Worm (Caenorhabditis elegans) whole organism, mixed stage, embryonic: Measurements from ENCODE around the gene K10C9.4.

Source experiments
- M03D4.4 ChIP-seq: sonication (generic microtip); optimal IDR thresholded peaks from 2 replicates; lab custom pipeline; 2017; ENCODE audit warnings: mild to moderate bottlenecking, missing genetic modification characterization, missing compliant biosample characterization
- bed-3 ChIP-seq: fragments of 200-800 bp; sonication (Bioruptor generic); optimal IDR thresholded peaks from 3 replicates; lab custom pipeline; 2018; ENCODE audit warnings: mild to moderate bottlenecking, missing genetic modification characterization, moderate library complexity, missing compliant biosample characterization
- blmp-1 ChIP-seq: fragments of 150-350 bp; optimal IDR thresholded peaks from 2 replicates; lab custom pipeline; 2014; ENCODE audit warnings: missing biosample characterization, missing genetic modification characterization
- ceh-39 ChIP-seq: fragments of 150-350 bp; optimal IDR thresholded peaks from 2 replicates; lab custom pipeline; 2014; ENCODE audit warnings: missing biosample characterization, missing genetic modification characterization
- ceh-83 ChIP-seq: fragments of 200-800 bp; sonication (Bioruptor generic); optimal IDR thresholded peaks from 2 replicates; lab custom pipeline; 2018; ENCODE audit warnings: mild to moderate bottlenecking, missing genetic modification characterization, missing compliant biosample characterization
- ces-1 ChIP-seq: fragments of 150-350 bp; optimal IDR thresholded peaks from 2 replicates; lab custom pipeline; 2014; ENCODE audit warnings: missing biosample characterization, missing genetic modification reagents, missing genetic modification characterization
- cnd-1 ChIP-seq: fragments of 200-800 bp; sonication (Bioruptor generic); optimal IDR thresholded peaks from 2 replicates; lab custom pipeline; 2018; ENCODE audit warnings: mild to moderate bottlenecking, missing genetic modification characterization, missing compliant biosample characterization
- elt-3 ChIP-seq: fragments of 150-350 bp; optimal IDR thresholded peaks from 2 replicates; lab custom pipeline; 2014; ENCODE audit warnings: missing biosample characterization, missing genetic modification characterization
- flh-1 ChIP-seq: fragments of 200-800 bp; sonication (Bioruptor generic); optimal IDR thresholded peaks from 2 replicates; lab custom pipeline; 2018; ENCODE audit warnings: mild to moderate bottlenecking, missing genetic modification characterization, moderate library complexity, missing compliant biosample characterization
- hlh-1 ChIP-seq: fragments of 150-350 bp; optimal IDR thresholded peaks from 2 replicates; lab custom pipeline; 2014; ENCODE audit warnings: missing biosample characterization, missing genetic modification reagents, missing genetic modification characterization
- lin-13 ChIP-seq: fragments of 150-350 bp; optimal IDR thresholded peaks from 2 replicates; lab custom pipeline; 2014; ENCODE audit warnings: missing biosample characterization, missing genetic modification characterization
- lin-32 ChIP-seq: fragments of 200-800 bp; sonication (Bioruptor generic); optimal IDR thresholded peaks from 2 replicates; lab custom pipeline; 2018; ENCODE audit warnings: mild to moderate bottlenecking, missing genetic modification characterization, missing compliant biosample characterization
- lsy-2 ChIP-seq: fragments of 150-350 bp; optimal IDR thresholded peaks from 2 replicates; lab custom pipeline; 2014; ENCODE audit warnings: missing biosample characterization, missing genetic modification characterization
- mab-5 ChIP-seq: fragments of 150-350 bp; optimal IDR thresholded peaks from 2 replicates; lab custom pipeline; 2014; ENCODE audit warnings: missing biosample characterization, missing genetic modification characterization
- mep-1 ChIP-seq: fragments of 150-350 bp; optimal IDR thresholded peaks from 2 replicates; lab custom pipeline; 2017; ENCODE audit warnings: missing biosample characterization, missing genetic modification reagents, missing genetic modification characterization, inconsistent platforms
- mls-2 ChIP-seq: sonication (generic microtip); optimal IDR thresholded peaks from 2 replicates; lab custom pipeline; 2016; ENCODE audit warnings: mild to moderate bottlenecking, missing genetic modification characterization, moderate library complexity, missing compliant biosample characterization
- nhr-12 ChIP-seq: fragments of 150-350 bp; optimal IDR thresholded peaks from 2 replicates; lab custom pipeline; 2014; ENCODE audit warnings: missing biosample characterization, missing genetic modification characterization
- nhr-2 ChIP-seq: fragments of 150-350 bp; optimal IDR thresholded peaks from 2 replicates; lab custom pipeline; 2014; ENCODE audit warnings: missing biosample characterization, missing genetic modification characterization
- nhr-237 ChIP-seq: fragments of 150-350 bp; optimal IDR thresholded peaks from 2 replicates; lab custom pipeline; 2014; ENCODE audit warnings: missing biosample characterization, missing genetic modification characterization
- nhr-28 ChIP-seq: fragments of 150-350 bp; optimal IDR thresholded peaks from 2 replicates; lab custom pipeline; 2014; ENCODE audit warnings: missing biosample characterization, missing genetic modification characterization
- nhr-76 ChIP-seq: sonication (generic microtip); optimal IDR thresholded peaks from 2 replicates; lab custom pipeline; 2017; ENCODE audit warnings: missing biosample characterization, missing genetic modification characterization
- sem-2 ChIP-seq: fragments of 200-800 bp; sonication (Bioruptor generic); optimal IDR thresholded peaks from 2 replicates; lab custom pipeline; 2018; ENCODE audit warnings: mild to moderate bottlenecking, missing genetic modification characterization, missing compliant biosample characterization
- sptf-1 ChIP-seq: sonication (generic microtip); optimal IDR thresholded peaks from 2 replicates; lab custom pipeline; 2017; ENCODE audit warnings: mild to moderate bottlenecking, missing genetic modification characterization, moderate library complexity, missing compliant biosample characterization
- tbx-8 ChIP-seq: fragments of 200-800 bp; sonication (Bioruptor generic); optimal IDR thresholded peaks from 2 replicates; lab custom pipeline; 2018; ENCODE audit warnings: mild to moderate bottlenecking, missing genetic modification characterization, moderate library complexity, missing compliant biosample characterization
- unc-120 ChIP-seq: sonication (generic microtip); optimal IDR thresholded peaks from 2 replicates; lab custom pipeline; 2017; ENCODE audit warnings: missing genetic modification characterization, missing compliant biosample characterization; ENCODE audit not compliant: poor library complexity, severe bottlenecking
- unc-39 ChIP-seq: fragments of 150-350 bp; optimal IDR thresholded peaks from 2 replicates; lab custom pipeline; 2014; ENCODE audit warnings: missing biosample characterization, missing genetic modification characterization
- unc-62 ChIP-seq: fragments of 150-350 bp; optimal IDR thresholded peaks from 2 replicates; lab custom pipeline; 2014; ENCODE audit warnings: missing biosample characterization, missing genetic modification reagents, missing genetic modification characterization
- zip-8 ChIP-seq: fragments of 150-350 bp; optimal IDR thresholded peaks from 2 replicates; lab custom pipeline; 2014; ENCODE audit warnings: missing biosample characterization, missing genetic modification characterization
- ztf-11 ChIP-seq: fragments of 150-350 bp; optimal IDR thresholded peaks from 2 replicates; lab custom pipeline; 2014; ENCODE audit warnings: missing biosample characterization, missing genetic modification characterization

K10C9.4 gene

DNA sequence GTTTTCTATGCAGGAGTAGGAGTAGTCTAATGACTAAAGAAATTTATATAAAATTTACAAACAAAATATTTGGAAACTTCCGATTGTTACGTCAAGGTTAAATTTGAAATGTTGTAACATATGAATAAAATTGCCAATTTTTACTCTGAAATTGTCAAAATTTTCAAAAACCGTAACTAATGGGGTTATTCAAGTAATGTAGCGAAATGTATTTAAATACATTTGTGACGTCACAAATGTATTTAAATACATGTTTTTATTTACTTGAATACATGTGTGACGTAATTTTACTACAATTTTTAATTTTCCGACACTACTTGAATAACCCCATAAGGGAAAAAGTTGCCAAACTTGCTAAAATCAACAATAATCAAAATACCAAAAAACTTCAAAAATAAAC lies 571 bp upstream of the K10C9.4 start:
- TF ChIP-seq elt-3, result no peak
- TF ChIP-seq zip-8 (tag; lab: Kevin White, UChicago), result peak; percentile 91

DNA sequence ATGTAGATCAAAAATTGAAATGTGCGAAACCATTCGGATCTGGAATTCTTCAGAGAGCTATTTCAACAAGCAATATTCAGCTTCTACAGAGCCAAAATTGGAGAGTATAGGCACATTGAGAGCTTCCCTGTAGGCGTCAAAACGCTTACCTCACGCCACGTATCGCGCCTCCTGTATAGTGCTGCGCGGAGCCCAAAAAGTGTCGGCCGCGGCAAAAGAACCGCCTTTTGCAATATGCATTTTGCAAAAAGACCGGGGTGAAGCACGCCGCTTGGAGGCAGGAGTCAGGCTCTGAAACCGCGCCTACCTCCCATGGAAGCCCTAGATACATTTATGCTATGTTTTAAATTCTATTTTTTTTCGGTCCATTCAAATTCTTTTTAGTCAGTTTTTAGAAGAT lies 1.2 kb downstream of the K10C9.4 start:
- TF ChIP-seq ceh-39 (no peak), lsy-2 (no peak), cnd-1 (no peak), unc-39 (tag; lab: Kevin White, UChicago) (no peak), lin-13 (tag; lab: Kevin White, UChicago) (no peak), sem-2 (GFP tag; lab: Kevin White, UChicago) (no peak), nhr-28 (tag; lab: Kevin White, UChicago) (no peak), ztf-11 (tag; lab: Kevin White, UChicago) (no peak), unc-120 (tag; lab: Kevin White, UChicago) (no peak), nhr-76 (tag; lab: Kevin White, UChicago) (no peak), M03D4.4 (no peak), hlh-1 (tag; lab: Kevin White, UChicago) (no peak), nhr-237 (tag; lab: Kevin White, UChicago) (no peak), nhr-2 (tag; lab: Kevin White, UChicago) (no peak)

DNA sequence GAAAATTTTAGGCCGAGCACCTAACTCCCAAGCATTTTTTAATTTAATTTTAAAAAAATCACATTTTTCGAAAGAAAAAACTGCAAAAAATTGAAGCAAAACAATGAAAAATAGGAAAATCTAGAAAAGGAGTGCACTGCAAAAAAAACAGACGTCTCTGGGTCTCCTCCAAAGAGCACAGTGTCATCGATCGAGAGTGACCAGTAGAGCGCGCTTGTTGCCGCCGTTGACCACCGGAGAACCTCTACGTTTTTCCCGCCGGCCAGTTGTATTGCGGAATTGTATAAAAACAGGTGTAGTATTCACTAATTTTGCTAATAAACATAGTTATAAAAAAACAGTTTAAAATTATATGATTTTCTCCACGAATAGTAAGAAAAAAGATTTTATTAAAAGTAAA lies 3.5 kb downstream of the K10C9.4 start:
- no peak for TF ChIP-seq mep-1 (tag; lab: Kevin White, UChicago)
- peak; percentile 1 for TF ChIP-seq lsy-2
- no peak for TF ChIP-seq mab-5 (tag; lab: Kevin White, UChicago)
- TF ChIP-seq lin-13 (tag; lab: Kevin White, UChicago), result no peak
- no peak for TF ChIP-seq nhr-28 (tag; lab: Kevin White, UChicago)
- no peak for TF ChIP-seq nhr-2 (tag; lab: Kevin White, UChicago)
- no peak for TF ChIP-seq bed-3 (GFP tag; lab: Kevin White, UChicago)
- no peak for TF ChIP-seq M03D4.4
- no peak for TF ChIP-seq zip-8 (tag; lab: Kevin White, UChicago)
- no peak for TF ChIP-seq ceh-83
- TF ChIP-seq blmp-1 (tag; lab: Kevin White, UChicago), result no peak
- TF ChIP-seq hlh-1 (tag; lab: Kevin White, UChicago), result no peak
- no peak for TF ChIP-seq sem-2 (GFP tag; lab: Kevin White, UChicago)
- no peak for TF ChIP-seq nhr-76 (tag; lab: Kevin White, UChicago)
- TF ChIP-seq sptf-1 (tag; lab: Kevin White, UChicago), result no peak
- TF ChIP-seq unc-62 (GFP tag; lab: Kevin White, UChicago), result no peak
- peak; percentile 42 for TF ChIP-seq unc-120 (tag; lab: Kevin White, UChicago)
- TF ChIP-seq, all 35 proteins: peak for 2

DNA sequence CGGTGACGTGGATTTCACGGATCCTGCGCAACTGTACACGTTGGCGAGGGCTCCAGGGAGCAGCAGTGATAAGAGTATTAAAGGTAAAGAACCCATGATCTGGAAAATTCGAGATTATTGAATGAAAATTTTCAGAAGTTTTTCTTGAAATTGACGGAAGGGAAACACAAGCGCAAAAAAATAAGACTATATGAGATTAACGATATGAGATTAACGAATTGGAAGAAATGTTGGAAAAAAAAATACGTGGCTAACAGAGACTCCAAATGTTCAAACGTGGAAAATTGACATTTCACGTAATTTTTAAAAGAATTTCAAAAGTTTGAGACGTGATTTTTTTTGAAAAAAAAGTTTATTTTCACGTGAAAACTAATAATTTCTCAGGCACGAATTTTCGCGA lies 4.3 kb downstream of the K10C9.4 start, which contains the start of gene nra-4:
nra-4 (minus strand) TSS at position 101 of the 400 bp plus-strand sequence.
- no peak for TF ChIP-seq ces-1 (GFP tag; lab: Kevin White, UChicago)

DNA sequence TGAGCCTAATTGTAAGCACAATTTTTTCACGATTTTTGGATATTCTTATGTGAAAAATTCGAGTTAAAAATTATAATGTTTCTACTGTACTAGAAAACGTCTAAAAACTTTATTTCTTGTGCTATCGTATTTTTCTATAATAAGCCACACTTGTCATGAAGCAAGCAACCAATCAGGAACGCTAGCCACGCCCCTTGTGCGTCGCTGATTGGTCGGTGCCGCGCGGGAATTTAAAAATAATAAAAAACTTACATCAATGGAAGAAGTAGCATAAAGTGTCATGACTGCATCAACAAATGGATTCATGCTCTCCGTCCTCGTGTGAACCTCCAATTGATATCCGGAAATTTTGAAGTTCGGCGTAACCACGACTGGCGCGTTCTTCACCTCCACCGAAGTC lies 5.6 kb downstream of the K10C9.4 start:
- no peak for TF ChIP-seq nhr-2 (tag; lab: Kevin White, UChicago)
- TF ChIP-seq lin-13 (tag; lab: Kevin White, UChicago), result no peak
- TF ChIP-seq mls-2, result no peak
- no peak for TF ChIP-seq mab-5 (tag; lab: Kevin White, UChicago)
- no peak for TF ChIP-seq ceh-39
- TF ChIP-seq zip-8 (tag; lab: Kevin White, UChicago), result no peak
- no peak for TF ChIP-seq flh-1 (GFP tag; lab: Kevin White, UChicago)
- no peak for TF ChIP-seq unc-39 (tag; lab: Kevin White, UChicago)
- TF ChIP-seq ces-1 (GFP tag; lab: Kevin White, UChicago), result no peak
- TF ChIP-seq tbx-8 (GFP tag; lab: Kevin White, UChicago), result no peak
- TF ChIP-seq mep-1 (tag; lab: Kevin White, UChicago), result no peak
- TF ChIP-seq elt-3, result no peak
- TF ChIP-seq, all 35 proteins: peak for 0

DNA sequence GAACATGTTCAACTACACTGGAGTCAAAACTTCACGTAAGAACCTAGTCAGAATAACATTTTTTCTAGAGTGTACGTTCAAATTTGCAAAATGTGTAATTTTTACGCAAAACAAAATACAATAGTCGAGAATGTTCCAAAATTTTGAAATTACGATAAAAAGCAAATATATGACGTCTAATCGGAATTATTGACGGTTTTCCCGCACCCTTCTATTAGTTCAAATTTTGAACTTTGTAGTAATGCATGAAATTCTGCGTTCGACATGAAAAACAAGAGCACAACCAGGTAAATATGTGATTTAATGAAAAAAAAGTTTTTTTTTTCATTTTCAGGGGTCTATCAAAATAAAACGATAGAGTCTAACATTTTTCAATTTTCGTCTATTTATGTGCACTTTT lies 14.7 kb downstream of the K10C9.4 start:
- TF ChIP-seq nhr-28 (tag; lab: Kevin White, UChicago), result no peak
- TF ChIP-seq bed-3 (GFP tag; lab: Kevin White, UChicago), result no peak
- TF ChIP-seq mep-1 (tag; lab: Kevin White, UChicago), result no peak
- TF ChIP-seq lsy-2, result no peak
- no peak for TF ChIP-seq nhr-2 (tag; lab: Kevin White, UChicago)
- no peak for TF ChIP-seq sptf-1 (tag; lab: Kevin White, UChicago)
- no peak for TF ChIP-seq sem-2 (GFP tag; lab: Kevin White, UChicago)
- TF ChIP-seq lin-32 (GFP tag; lab: Kevin White, UChicago), result no peak
- no peak for TF ChIP-seq blmp-1 (tag; lab: Kevin White, UChicago)
- no peak for TF ChIP-seq mls-2
- TF ChIP-seq elt-3, result no peak
- no peak for TF ChIP-seq nhr-12 (tag; lab: Kevin White, UChicago)
- no peak for TF ChIP-seq cnd-1
